Worm (Caenorhabditis elegans): ENCODE data around the gene pho-4.

ce11 chrII:5199497-5199896 lies 38.8 kb downstream of the pho-4 start, which contains the start of gene msp-50:
- no peak for TF ChIP-seq dao-5 (tag; optimal IDR thresholded peaks at IDR 0.05)
- no peak for TF ChIP-seq him-1 (tag; optimal IDR thresholded peaks at IDR 0.05)
- TF ChIP-seq W03F9.2 (tag; optimal IDR thresholded peaks at IDR 0.05), result no peak
